Worm (Caenorhabditis elegans): Measurements from ENCODE around the gene R11D1.4.

The R11D1.4 gene

DNA sequence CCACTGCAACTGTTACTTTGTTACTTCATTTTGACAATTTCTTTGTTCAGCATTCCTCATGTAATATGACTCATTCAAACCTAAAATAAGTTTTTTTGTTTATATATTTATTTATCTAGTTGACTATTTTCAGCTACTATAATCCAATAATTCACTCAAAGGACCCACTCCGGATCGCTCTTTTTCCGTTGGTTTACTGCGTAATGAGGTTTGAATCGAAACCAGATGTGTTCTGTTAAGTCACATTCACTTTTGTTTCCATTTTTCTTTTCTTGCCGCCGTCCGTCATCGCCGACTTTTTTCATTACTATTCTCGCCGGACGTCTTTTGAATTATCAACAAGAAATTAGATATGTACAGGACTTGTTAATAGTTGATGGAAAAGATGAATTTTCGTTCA lies 50.6 kb downstream of the R11D1.4 start:
- no peak for TF ChIP-seq nhr-25 (tag; optimal IDR thresholded peaks at IDR 0.05)
- no peak for TF ChIP-seq sem-4 (tag; optimal IDR thresholded peaks at IDR 0.05)
- no peak for TF ChIP-seq mdl-1 (tag; optimal IDR thresholded peaks at IDR 0.05)

Measured in whole organism, L2 larva.